Worm (Caenorhabditis elegans) whole organism, L4/young adult: ENCODE measurements around the gene unc-76.
"Not testable (repeated sequence)": the region's sequence is repeated elsewhere in the genome, so short reads cannot be mapped to it uniquely, and the experiment has no call there.

Experiments used
- W03F9.2 ChIP-seq: fragments of 150-350 bp; optimal IDR thresholded peaks from 2 replicates; lab custom pipeline; 2014; ENCODE audit warnings: missing biosample characterization, missing genetic modification characterization
- dao-5 ChIP-seq: sonication (generic microtip); optimal IDR thresholded peaks from 2 replicates; lab custom pipeline; 2016; ENCODE audit warnings: missing genotype, missing genetic modification characterization, moderate library complexity, missing compliant biosample characterization
- him-1 ChIP-seq: sonication (generic microtip); optimal IDR thresholded peaks from 2 replicates; lab custom pipeline; 2016; ENCODE audit warnings: missing genotype, missing genetic modification reagents, missing genetic modification characterization, missing compliant biosample characterization

ce11 chrV:15115968-15116367 lies 44.4 kb downstream of the unc-76 start, which contains the start of gene T01G5.8:
- TF ChIP-seq him-1 (tag; lab: Kevin White, UChicago); dao-5; W03F9.2 (tag; lab: Kevin White, UChicago): not testable (repeated sequence)
